Worm (Caenorhabditis elegans) whole organism, L4/young adult: Measurements from ENCODE around the gene col-69.

Experiments
- W03F9.2 ChIP-seq: fragments of 150-350 bp; optimal IDR thresholded peaks from 2 replicates; lab custom pipeline; 2014; ENCODE audit warnings: missing biosample characterization, missing genetic modification characterization
- dao-5 ChIP-seq: sonication (generic microtip); optimal IDR thresholded peaks from 2 replicates; lab custom pipeline; 2016; ENCODE audit warnings: missing genotype, missing genetic modification characterization, moderate library complexity, missing compliant biosample characterization
- him-1 ChIP-seq: sonication (generic microtip); optimal IDR thresholded peaks from 2 replicates; lab custom pipeline; 2016; ENCODE audit warnings: missing genotype, missing genetic modification reagents, missing genetic modification characterization, missing compliant biosample characterization

DNA sequence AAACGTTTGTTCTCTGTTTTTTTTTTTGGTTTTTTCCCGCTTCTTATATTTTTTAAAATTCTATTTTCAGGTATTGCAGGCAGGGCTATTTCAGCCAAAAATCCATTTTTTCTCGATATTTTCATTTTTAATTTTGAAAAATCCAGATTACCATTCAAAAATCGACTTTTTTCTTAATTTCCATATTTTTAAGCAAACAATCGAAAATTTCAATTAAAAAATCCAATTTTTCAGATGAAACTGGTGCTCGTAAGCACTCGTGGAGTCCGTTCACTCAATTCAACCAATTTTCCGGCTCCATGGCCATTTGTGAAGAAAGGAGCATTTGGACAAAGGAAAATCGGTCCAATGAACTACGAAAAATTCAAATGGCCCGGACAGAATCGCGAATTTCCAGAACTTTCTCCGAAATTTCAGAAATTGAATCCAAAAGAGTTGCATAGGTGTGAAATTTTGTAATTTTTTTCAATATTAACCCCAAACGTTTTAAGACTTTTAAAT is 16.8 kb downstream of the col-69 start, which contains the start of gene mrpl-41:
- TF ChIP-seq dao-5 (tag; lab: Kevin White, UChicago) (no peak), him-1 (tag; lab: Kevin White, UChicago) (no peak), W03F9.2 (tag; lab: Kevin White, UChicago) (no peak)
